Worm (Caenorhabditis elegans) whole organism, young adult: Measurements from ENCODE around the gene amx-1.

Source experiments
- C06A6.2 ChIP-seq: fragments of 200-800 bp; sonication (Bioruptor generic); conservative IDR thresholded peaks from 2 replicates; pipeline ENCODE4 v1.3.6; 2022; ENCODE audit warnings: missing genetic modification characterization, missing compliant biosample characterization
- F33H1.4 ChIP-seq: fragments of 200-800 bp; sonication (Bioruptor generic); IDR thresholded peaks from 2 replicates; pipeline ENCODE4 v1.3.6; 2022; ENCODE audit warnings: missing genetic modification reagents, missing genetic modification characterization, missing compliant biosample characterization
- F37B4.10 ChIP-seq: fragments of 200-800 bp; sonication (Bioruptor generic); IDR thresholded peaks from 2 replicates; pipeline ENCODE4 v1.3.6; 2022; ENCODE audit warnings: missing genetic modification characterization, missing compliant biosample characterization
- F57C9.4 ChIP-seq: sonication (generic microtip); optimal IDR thresholded peaks from 2 replicates; lab custom pipeline; 2017; ENCODE audit warnings: mild to moderate bottlenecking, missing genetic modification characterization, missing compliant biosample characterization
- T07F8.4 ChIP-seq: sonication (generic microtip); optimal IDR thresholded peaks from 2 replicates; lab custom pipeline; 2016; ENCODE audit warnings: mild to moderate bottlenecking, missing genetic modification characterization, moderate library complexity, missing compliant biosample characterization
- Y53F4B.3 ChIP-seq: fragments of 200-800 bp; sonication (Bioruptor generic); IDR thresholded peaks from 2 replicates; pipeline ENCODE4 v1.3.6; 2022; ENCODE audit warnings: missing genetic modification reagents, missing genetic modification characterization, missing compliant biosample characterization
- Y53G8AR.9 ChIP-seq: fragments of 200-800 bp; sonication (Bioruptor generic); conservative IDR thresholded peaks from 2 replicates; pipeline ENCODE4 v1.3.6; 2022; ENCODE audit warnings: missing genetic modification reagents, missing genetic modification characterization, missing compliant biosample characterization
- Y56A3A.18 ChIP-seq: fragments of 200-800 bp; sonication (Bioruptor generic); IDR thresholded peaks from 2 replicates; pipeline ENCODE4 v1.3.6; 2022; ENCODE audit warnings: missing genetic modification reagents, missing genetic modification characterization, missing compliant biosample characterization
- Y95B8A.8 ChIP-seq: fragments of 200-800 bp; sonication (Bioruptor generic); IDR thresholded peaks from 2 replicates; pipeline ENCODE4 v1.3.6; 2022; ENCODE audit warnings: missing genetic modification reagents, missing genetic modification characterization, missing compliant biosample characterization
- atf-7 ChIP-seq: sonication (generic microtip); optimal IDR thresholded peaks from 2 replicates; lab custom pipeline; 2017; ENCODE audit warnings: mild to moderate bottlenecking, missing genetic modification characterization, missing compliant biosample characterization
- athp-1 ChIP-seq: sonication (generic microtip); optimal IDR thresholded peaks from 2 replicates; lab custom pipeline; 2017; ENCODE audit warnings: mild to moderate bottlenecking, missing genetic modification characterization, missing compliant biosample characterization
- attf-3 ChIP-seq: fragments of 200-800 bp; sonication (Bioruptor generic); conservative IDR thresholded peaks from 2 replicates; pipeline ENCODE4 v1.3.6; 2022; ENCODE audit warnings: missing genetic modification reagents, missing genetic modification characterization, missing compliant biosample characterization
- attf-5 ChIP-seq: fragments of 200-800 bp; sonication (Bioruptor generic); optimal IDR thresholded peaks from 2 replicates; lab custom pipeline; 2018; ENCODE audit warnings: mild to moderate bottlenecking, missing genetic modification characterization, missing compliant biosample characterization
- cebp-1 ChIP-seq, 2 experiments: fragments of 200-800 bp in 1 of 2; sonication (Bioruptor generic) in 1 of 2; sonication (generic microtip) in 1 of 2; IDR thresholded peaks in 1 of 2; optimal IDR thresholded peaks in 1 of 2; 2 replicates each; pipeline versions ENCODE4 v1.3.6 to Lab custom; 2017 to 2022; ENCODE audit warnings: missing compliant biosample characterization in 2 of 2, missing genetic modification characterization in 2 of 2, mild to moderate bottlenecking in 1 of 2, missing genetic modification reagents in 1 of 2, moderate library complexity in 1 of 2
- ceh-27 ChIP-seq: fragments of 200-800 bp; sonication (Bioruptor generic); optimal IDR thresholded peaks from 2 replicates; lab custom pipeline; 2018; ENCODE audit warnings: mild to moderate bottlenecking, missing genetic modification characterization, moderate library complexity, missing compliant biosample characterization
- ceh-40 ChIP-seq: fragments of 200-800 bp; sonication (Bioruptor generic); IDR thresholded peaks from 2 replicates; pipeline ENCODE4 v1.3.6; 2022; ENCODE audit warnings: missing genetic modification characterization, missing compliant biosample characterization
- dpff-1 ChIP-seq: sonication (generic microtip); optimal IDR thresholded peaks from 2 replicates; lab custom pipeline; 2017; ENCODE audit warnings: mild to moderate bottlenecking, missing genetic modification characterization, missing compliant biosample characterization
- efl-1 ChIP-seq: fragments of 150-350 bp; optimal IDR thresholded peaks from 2 replicates; lab custom pipeline; 2014; ENCODE audit warnings: missing biosample characterization, missing genetic modification reagents, missing genetic modification characterization
- egl-44 ChIP-seq: fragments of 200-800 bp; sonication (Bioruptor generic); IDR thresholded peaks from 2 replicates; pipeline ENCODE4 v1.3.6; 2022; ENCODE audit warnings: missing genetic modification reagents, missing genetic modification characterization, missing compliant biosample characterization
- ekl-4 ChIP-seq: fragments of 200-800 bp; sonication (Bioruptor generic); IDR thresholded peaks from 2 replicates; pipeline ENCODE4 v1.3.6; 2022; ENCODE audit warnings: missing genetic modification reagents, missing genetic modification characterization, missing compliant biosample characterization
- ets-4 ChIP-seq: fragments of 200-800 bp; sonication (Bioruptor generic); optimal IDR thresholded peaks from 2 replicates; lab custom pipeline; 2018; ENCODE audit warnings: mild to moderate bottlenecking, missing genetic modification characterization, missing compliant biosample characterization
- hlh-26 ChIP-seq: fragments of 200-800 bp; sonication (Bioruptor generic); conservative IDR thresholded peaks from 2 replicates; pipeline ENCODE4 v1.3.6; 2022; ENCODE audit warnings: missing genetic modification reagents, missing genetic modification characterization, missing compliant biosample characterization
- hsf-1 ChIP-seq: fragments of 200-800 bp; sonication (Bioruptor generic); IDR thresholded peaks from 2 replicates; pipeline ENCODE4 v1.3.6; 2022; ENCODE audit warnings: missing genetic modification reagents, missing genetic modification characterization, missing compliant biosample characterization
- let-607 ChIP-seq, 2 experiments: fragments of 200-800 bp in 1 of 2; sonication (Bioruptor generic) in 1 of 2; sonication (generic microtip) in 1 of 2; optimal IDR thresholded peaks; 2 replicates each; lab custom pipeline; 2016 to 2018; ENCODE audit warnings: mild to moderate bottlenecking in 2 of 2, missing compliant biosample characterization in 2 of 2, missing genetic modification characterization in 2 of 2, moderate library complexity in 2 of 2, missing genotype in 1 of 2
- lsl-1 ChIP-seq: fragments of 200-800 bp; sonication (Bioruptor generic); optimal IDR thresholded peaks from 2 replicates; lab custom pipeline; 2018; ENCODE audit warnings: mild to moderate bottlenecking, missing genetic modification characterization, moderate library complexity, missing compliant biosample characterization
- madf-10 ChIP-seq: sonication (generic microtip); optimal IDR thresholded peaks from 2 replicates; lab custom pipeline; 2016; ENCODE audit warnings: mild to moderate bottlenecking, missing genetic modification characterization, missing compliant biosample characterization
- mes-4 ChIP-seq: sonication (generic microtip); optimal IDR thresholded peaks from 2 replicates; lab custom pipeline; 2016; ENCODE audit warnings: missing genotype, missing genetic modification characterization, missing compliant biosample characterization
- nhr-120 ChIP-seq: fragments of 200-800 bp; sonication (Bioruptor generic); IDR thresholded peaks from 2 replicates; pipeline ENCODE4 v1.3.6; 2022; ENCODE audit warnings: missing genetic modification characterization, missing compliant biosample characterization
- nhr-27 ChIP-seq: fragments of 200-800 bp; sonication (Bioruptor generic); optimal IDR thresholded peaks from 2 replicates; lab custom pipeline; 2018; ENCODE audit warnings: mild to moderate bottlenecking, missing genetic modification characterization, moderate library complexity, missing compliant biosample characterization
- nhr-80 ChIP-seq: sonication (generic microtip); optimal IDR thresholded peaks from 2 replicates; lab custom pipeline; 2016; ENCODE audit warnings: missing genetic modification characterization, missing compliant biosample characterization
- rpc-1 ChIP-seq, 2 experiments: fragments of 150-350 bp in 1 of 2; sonication (generic microtip) in 1 of 2; optimal IDR thresholded peaks; 2 replicates each; lab custom pipeline; 2014 to 2018; ENCODE audit warnings: missing biosample characterization in 1 of 2, missing genetic modification characterization in 1 of 2, missing genetic modification reagents in 1 of 2, missing genotype in 1 of 2
- snpc-1.3 ChIP-seq: sonication (generic microtip); optimal IDR thresholded peaks from 2 replicates; lab custom pipeline; 2017; ENCODE audit warnings: missing genetic modification characterization, mild to moderate bottlenecking, missing compliant biosample characterization, antibody characterized with exemption, moderate library complexity, missing genotype, missing genetic modification reagents; ENCODE audit not compliant: insufficient read depth
- snpc-4 ChIP-seq, 5 experiments: fragments of 150-350 bp in 1 of 5; sonication (generic microtip) in 4 of 5; optimal IDR thresholded peaks; 2 replicates each; lab custom pipeline; 2014 to 2018; ENCODE audit warnings: missing genetic modification characterization in 5 of 5, missing biosample characterization in 3 of 5, antibody characterized with exemption in 2 of 5, mild to moderate bottlenecking in 2 of 5, missing compliant biosample characterization in 2 of 5, missing genotype in 2 of 5, moderate library complexity in 2 of 5, missing genetic modification reagents in 1 of 5
- tbx-9 ChIP-seq: sonication (generic microtip); optimal IDR thresholded peaks from 2 replicates; lab custom pipeline; 2016; ENCODE audit warnings: borderline replicate concordance, missing genetic modification characterization, inconsistent platforms, missing compliant biosample characterization
- unc-130 ChIP-seq: sonication (generic microtip); optimal IDR thresholded peaks from 2 replicates; lab custom pipeline; 2016; ENCODE audit warnings: missing genetic modification reagents, missing genetic modification characterization, missing compliant biosample characterization
- ztf-25 ChIP-seq: fragments of 200-800 bp; sonication (Bioruptor generic); IDR thresholded peaks from 2 replicates; pipeline ENCODE4 v1.3.6; 2022; ENCODE audit warnings: missing genetic modification reagents, missing genetic modification characterization, missing compliant biosample characterization

amx-1 gene

ce11 chrIII:3873424-3873823, 51.2 kb downstream of the amx-1 start (continued):
- no peak for TF ChIP-seq F37B4.10 (GFP tag; lab: Robert Waterston, UW)
- TF ChIP-seq ceh-27 (GFP tag; lab: Kevin White, UChicago): peak; percentile 32
- 0 out of 2 replicates have a peak, but pooled peaks have one; percentile 39 for TF ChIP-seq Y95B8A.8 (GFP tag; lab: Robert Waterston, UW)
- TF ChIP-seq atf-7 (tag; lab: Kevin White, UChicago): no peak
- no peak for TF ChIP-seq unc-130 (GFP tag; lab: Kevin White, UChicago)
- no peak for TF ChIP-seq madf-10 (tag; lab: Kevin White, UChicago)
- no peak for TF ChIP-seq F33H1.4
- TF ChIP-seq nhr-27 (tag; lab: Kevin White, UChicago): no peak
- TF ChIP-seq lsl-1: no peak
- TF ChIP-seq attf-5: peak; percentile 31
- no peak for TF ChIP-seq Y53F4B.3

ce11 chrIII:3874492-3874891, 52.3 kb downstream of the amx-1 start:
- TF ChIP-seq ets-4 (GFP tag; lab: Kevin White, UChicago) (no peak), athp-1 (no peak), efl-1 (GFP tag; lab: Kevin White, UChicago) (no peak), snpc-4 (GFP tag; optimal IDR thresholded peaks at IDR 0.05; lab: Kevin White, UChicago) (no peak), snpc-4 (tag; optimal IDR thresholded peaks at IDR 0.05; lab: Kevin White, UChicago) (no peak), attf-3 (GFP tag; lab: Robert Waterston, UW) (no peak), ekl-4 (GFP tag; lab: Robert Waterston, UW) (no peak), F57C9.4 (no peak), Y56A3A.18 (GFP tag; lab: Robert Waterston, UW) (no peak), C06A6.2 (no peak), snpc-1.3 (tag; lab: Kevin White, UChicago) (no peak), hsf-1 (0 out of 2 replicates have a peak, but pooled peaks have one; percentile 14), ztf-25 (GFP tag; lab: Robert Waterston, UW) (0 out of 2 replicates have a peak, but pooled peaks have one; percentile 49), unc-130 (GFP tag; lab: Kevin White, UChicago) (no peak), nhr-27 (tag; lab: Kevin White, UChicago) (no peak), rpc-1 (optimal IDR thresholded peaks at IDR 0.05; lab: Kevin White, UChicago) (no peak), rpc-1 (tag; optimal IDR thresholded peaks at IDR 0.05; lab: Kevin White, UChicago) (no peak), ceh-40 (no peak), atf-7 (tag; lab: Kevin White, UChicago) (no peak), ceh-27 (GFP tag; lab: Kevin White, UChicago) (no peak), mes-4 (no peak), hlh-26 (GFP tag; lab: Robert Waterston, UW) (no peak), cebp-1 (GFP tag; IDR thresholded peaks at IDR 0.05; lab: Robert Waterston, UW) (peak; percentile 16; the same call in 1 of the 2 replicates), cebp-1 (tag; optimal IDR thresholded peaks at IDR 0.05; lab: Kevin White, UChicago) (peak; percentile 78), F37B4.10 (GFP tag; lab: Robert Waterston, UW) (no peak), nhr-120 (GFP tag; lab: Robert Waterston, UW) (no peak)
- TF ChIP-seq, all 124 proteins: peak for 3

ce11 chrIII:3874895-3875294, 52.7 kb downstream of the amx-1 start:
- TF ChIP-seq dpff-1 (tag; lab: Kevin White, UChicago) (no peak), egl-44 (GFP tag; lab: Robert Waterston, UW) (0 out of 2 replicates have a peak, but pooled peaks have one; percentile 14), T07F8.4 (tag; lab: Kevin White, UChicago) (no peak), nhr-80 (tag; lab: Kevin White, UChicago) (peak; percentile 40), tbx-9 (tag; lab: Kevin White, UChicago) (no peak), rpc-1 (optimal IDR thresholded peaks at IDR 0.05; lab: Kevin White, UChicago) (no peak), rpc-1 (tag; optimal IDR thresholded peaks at IDR 0.05; lab: Kevin White, UChicago) (no peak), Y53G8AR.9 (GFP tag; lab: Robert Waterston, UW) (0 out of 2 replicates have a peak, but pooled peaks have one; percentile 26), let-607 (tag; optimal IDR thresholded peaks at IDR 0.05; lab: Kevin White, UChicago) (peak; percentile 47 to 82)
